Worm (Caenorhabditis elegans): ENCODE results near the gene sumv-2.

DNA sequence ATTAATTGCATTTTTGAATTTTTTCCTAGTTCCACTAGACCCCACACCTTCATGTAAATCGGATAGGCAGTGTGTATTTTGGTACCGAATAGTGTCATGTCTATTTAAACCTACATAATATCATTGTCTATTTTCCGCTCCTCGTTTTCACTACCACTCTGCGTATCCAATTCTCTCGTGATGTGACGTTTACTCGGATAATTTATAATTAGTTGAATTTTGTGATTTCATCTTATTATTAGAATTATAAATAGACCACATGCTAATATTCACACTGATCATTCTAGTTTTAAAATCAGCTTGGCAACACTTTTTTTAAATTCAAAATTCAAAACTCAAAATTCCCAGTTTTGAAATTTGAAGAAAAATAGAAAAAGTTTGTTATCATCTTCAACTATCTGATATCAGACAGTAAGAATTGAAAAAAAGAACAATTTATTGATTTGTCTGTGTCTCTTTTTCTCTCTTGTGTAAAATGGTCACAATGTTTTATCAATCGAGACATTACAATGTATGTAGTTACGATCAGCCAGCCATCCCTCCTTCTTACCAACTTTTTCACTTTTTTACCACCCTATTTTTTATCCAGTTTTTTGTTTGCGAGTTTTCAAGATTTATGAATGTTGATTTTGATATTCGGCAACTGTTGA is 23.3 kb downstream of the sumv-2 start:
- no peak for TF ChIP-seq snpc-4 (tag; optimal IDR thresholded peaks at IDR 0.05)
- no peak for TF ChIP-seq unc-62 (GFP tag; optimal IDR thresholded peaks at IDR 0.05)
- no peak for TF ChIP-seq zag-1 (tag; optimal IDR thresholded peaks at IDR 0.05)

Data from whole organism, L2 larva.